Worm (Caenorhabditis elegans) whole organism, L4 larva: ENCODE data around the gene fil-1.
A peak's percentile ranks its signal among the peaks of the same experiment; 100 is the strongest.

Source experiments
- F26F4.8 ChIP-seq: fragments of 200-800 bp; sonication (Bioruptor generic); conservative IDR thresholded peaks from 2 replicates; pipeline ENCODE4 v1.3.6; 2022; ENCODE audit warnings: missing genetic modification characterization, missing compliant biosample characterization
- F49E8.2 ChIP-seq: sonication (generic microtip); optimal IDR thresholded peaks from 2 replicates; lab custom pipeline; 2016; ENCODE audit warnings: missing compliant biosample characterization, mild to moderate bottlenecking, missing genetic modification characterization, borderline replicate concordance
- Y75B8A.6 ChIP-seq: fragments of 200-800 bp; sonication (Bioruptor generic); IDR thresholded peaks from 2 replicates; pipeline ENCODE4 v1.3.6; 2022; ENCODE audit warnings: missing genetic modification reagents, missing genetic modification characterization, missing compliant biosample characterization
- aly-2 ChIP-seq: sonication (generic microtip); optimal IDR thresholded peaks from 2 replicates; lab custom pipeline; 2018; ENCODE audit warnings: missing biosample characterization, missing genetic modification characterization
- arid-1 ChIP-seq: fragments of 200-800 bp; sonication (Bioruptor generic); conservative IDR thresholded peaks from 2 replicates; pipeline ENCODE4 v1.3.6; 2022; ENCODE audit warnings: missing genetic modification reagents, missing genetic modification characterization, missing compliant biosample characterization
- ceh-28 ChIP-seq: fragments of 150-350 bp; optimal IDR thresholded peaks from 2 replicates; lab custom pipeline; 2014; ENCODE audit warnings: missing biosample characterization, missing genetic modification reagents, missing genetic modification characterization
- ces-1 ChIP-seq: fragments of 150-350 bp; sonication (generic microtip); optimal IDR thresholded peaks from 4 replicates; lab custom pipeline; 2014; ENCODE audit warnings: missing biosample characterization, missing genetic modification reagents, missing genetic modification characterization
- daf-12 ChIP-seq: fragments of 150-350 bp; optimal IDR thresholded peaks from 2 replicates; lab custom pipeline; 2014; ENCODE audit warnings: missing biosample characterization, missing genetic modification reagents, missing genetic modification characterization
- daf-16 ChIP-seq, 3 experiments: sonication (generic microtip); optimal IDR thresholded peaks; 2 replicates each; lab custom pipeline; 2016 to 2017; ENCODE audit warnings: missing genetic modification characterization in 3 of 3, missing genetic modification reagents in 3 of 3, mild to moderate bottlenecking in 2 of 3, missing compliant biosample characterization in 2 of 3, missing biosample characterization in 1 of 3, moderate library complexity in 1 of 3
- daf-19 ChIP-seq: fragments of 200-800 bp; sonication (Bioruptor generic); conservative IDR thresholded peaks from 2 replicates; pipeline ENCODE4 v1.3.6; 2022; ENCODE audit warnings: missing genetic modification characterization, missing compliant biosample characterization
- dmd-6 ChIP-seq: fragments of 200-800 bp; sonication (Bioruptor generic); IDR thresholded peaks from 2 replicates; pipeline ENCODE4 v1.3.6; 2022; ENCODE audit warnings: missing genetic modification reagents, missing genetic modification characterization, missing compliant biosample characterization
- dmd-8 ChIP-seq: fragments of 200-800 bp; sonication (Bioruptor generic); IDR thresholded peaks from 2 replicates; pipeline ENCODE4 v1.3.6; 2022; ENCODE audit warnings: missing genetic modification characterization, missing compliant biosample characterization
- dpl-1 ChIP-seq: fragments of 150-350 bp; optimal IDR thresholded peaks from 2 replicates; lab custom pipeline; 2014; ENCODE audit warnings: missing biosample characterization, missing genetic modification reagents, missing genetic modification characterization
- dve-1 ChIP-seq: sonication (generic microtip); optimal IDR thresholded peaks from 2 replicates; lab custom pipeline; 2017; ENCODE audit warnings: antibody characterized with exemption, mild to moderate bottlenecking, missing genetic modification characterization, missing compliant biosample characterization; ENCODE audit not compliant: insufficient read depth
- fkh-10 ChIP-seq: fragments of 150-350 bp; optimal IDR thresholded peaks from 2 replicates; lab custom pipeline; 2014; ENCODE audit warnings: missing biosample characterization, missing genetic modification reagents, missing genetic modification characterization
- fos-1 ChIP-seq: fragments of 150-350 bp; optimal IDR thresholded peaks from 2 replicates; lab custom pipeline; 2014; ENCODE audit warnings: missing biosample characterization, missing genetic modification characterization
- hif-1 ChIP-seq, 2 experiments: sonication (generic microtip); optimal IDR thresholded peaks; 2 replicates each; lab custom pipeline; 2016 to 2017; ENCODE audit warnings: missing compliant biosample characterization in 2 of 2, missing genetic modification characterization in 2 of 2, missing genetic modification reagents in 2 of 2, missing genotype in 2 of 2, mild to moderate bottlenecking in 1 of 2
- hlh-11 ChIP-seq: fragments of 200-800 bp; sonication (Bioruptor generic); optimal IDR thresholded peaks from 2 replicates; lab custom pipeline; 2018; ENCODE audit warnings: mild to moderate bottlenecking, missing genetic modification characterization, missing compliant biosample characterization
- hlh-30 ChIP-seq: sonication (generic microtip); optimal IDR thresholded peaks from 2 replicates; lab custom pipeline; 2017; ENCODE audit warnings: antibody characterized with exemption, mild to moderate bottlenecking, missing genetic modification characterization, missing compliant biosample characterization; ENCODE audit not compliant: insufficient read depth
- hmg-1.1 ChIP-seq: fragments of 200-800 bp; sonication (Bioruptor generic); IDR thresholded peaks from 2 replicates; pipeline ENCODE4 v1.3.6; 2022; ENCODE audit warnings: missing genetic modification reagents, missing genetic modification characterization, missing compliant biosample characterization
- lin-1 ChIP-seq: fragments of 200-800 bp; sonication (Bioruptor generic); IDR thresholded peaks from 2 replicates; pipeline ENCODE4 v1.3.6; 2022; ENCODE audit warnings: missing genetic modification reagents, missing genetic modification characterization, missing compliant biosample characterization
- lin-13 ChIP-seq: fragments of 150-350 bp; optimal IDR thresholded peaks from 2 replicates; lab custom pipeline; 2014; ENCODE audit warnings: missing biosample characterization, missing genetic modification reagents, missing genetic modification characterization
- mdl-1 ChIP-seq, 2 experiments: fragments of 150-350 bp in 1 of 2; sonication (generic microtip) in 1 of 2; optimal IDR thresholded peaks; 2 replicates each; lab custom pipeline; 2014 to 2017; ENCODE audit warnings: missing biosample characterization in 2 of 2, missing genetic modification characterization in 2 of 2
- mdt-29 ChIP-seq: fragments of 200-800 bp; sonication (Bioruptor generic); IDR thresholded peaks from 2 replicates; pipeline ENCODE4 v1.3.6; 2022; ENCODE audit warnings: missing genetic modification reagents, missing genetic modification characterization, missing compliant biosample characterization
- mxl-3 ChIP-seq: fragments of 200-800 bp; sonication (Bioruptor generic); optimal IDR thresholded peaks from 2 replicates; lab custom pipeline; 2018; ENCODE audit warnings: mild to moderate bottlenecking, missing genetic modification characterization, missing compliant biosample characterization
- nhr-10 ChIP-seq: fragments of 150-350 bp; optimal IDR thresholded peaks from 2 replicates; lab custom pipeline; 2014; ENCODE audit warnings: missing biosample characterization, missing genetic modification characterization
- nhr-11 ChIP-seq: fragments of 150-350 bp; optimal IDR thresholded peaks from 2 replicates; lab custom pipeline; 2014; ENCODE audit warnings: missing biosample characterization, missing genetic modification characterization
- nhr-25 ChIP-seq: sonication (generic microtip); optimal IDR thresholded peaks from 2 replicates; lab custom pipeline; 2017; ENCODE audit warnings: missing genetic modification characterization, mild to moderate bottlenecking, missing compliant biosample characterization, antibody characterized with exemption, moderate library complexity, borderline replicate concordance; ENCODE audit not compliant: insufficient read depth
- nhr-28 ChIP-seq: fragments of 150-350 bp; optimal IDR thresholded peaks from 2 replicates; lab custom pipeline; 2014; ENCODE audit warnings: missing biosample characterization, missing genetic modification characterization
- nhr-41 ChIP-seq: fragments of 200-800 bp; sonication (Bioruptor generic); IDR thresholded peaks from 2 replicates; pipeline ENCODE4 v1.3.6; 2022; ENCODE audit warnings: missing genetic modification reagents, missing genetic modification characterization, missing compliant biosample characterization
- nhr-6 ChIP-seq: fragments of 150-350 bp; optimal IDR thresholded peaks from 2 replicates; lab custom pipeline; 2014; ENCODE audit warnings: missing biosample characterization, missing genetic modification characterization
- nhr-76 ChIP-seq: fragments of 150-350 bp; optimal IDR thresholded peaks from 2 replicates; lab custom pipeline; 2014; ENCODE audit warnings: missing biosample characterization, missing genetic modification characterization
- php-3 ChIP-seq: fragments of 200-800 bp; sonication (Bioruptor generic); IDR thresholded peaks from 2 replicates; pipeline ENCODE4 v1.3.6; 2022; ENCODE audit warnings: missing genetic modification reagents, missing genetic modification characterization, missing compliant biosample characterization
- rbr-2 ChIP-seq: sonication (generic microtip); optimal IDR thresholded peaks from 2 replicates; lab custom pipeline; 2016; ENCODE audit warnings: missing genotype, missing genetic modification characterization, missing compliant biosample characterization
- sdz-12 ChIP-seq: fragments of 200-800 bp; sonication (Bioruptor generic); optimal IDR thresholded peaks from 2 replicates; lab custom pipeline; 2018; ENCODE audit warnings: mild to moderate bottlenecking, missing genetic modification characterization, missing compliant biosample characterization
- set-16 ChIP-seq: fragments of 200-800 bp; sonication (Bioruptor generic); IDR thresholded peaks from 2 replicates; pipeline ENCODE4 v1.3.6; 2022; ENCODE audit warnings: missing genetic modification reagents, missing genetic modification characterization, missing compliant biosample characterization
- skn-1 ChIP-seq: fragments of 150-350 bp; optimal IDR thresholded peaks from 2 replicates; lab custom pipeline; 2014; ENCODE audit warnings: missing biosample characterization, missing genetic modification characterization
- spr-1 ChIP-seq: sonication (generic microtip); optimal IDR thresholded peaks from 2 replicates; lab custom pipeline; 2016; ENCODE audit warnings: mild to moderate bottlenecking, missing genetic modification characterization, missing compliant biosample characterization
- vab-7 ChIP-seq: fragments of 200-800 bp; sonication (Bioruptor generic); IDR thresholded peaks from 2 replicates; pipeline ENCODE4 v1.3.6; 2022; ENCODE audit warnings: missing genetic modification reagents, missing genetic modification characterization, missing compliant biosample characterization
- zip-2 ChIP-seq: fragments of 150-350 bp; optimal IDR thresholded peaks from 2 replicates; lab custom pipeline; 2014; ENCODE audit warnings: missing biosample characterization, missing genetic modification characterization
- ztf-11 ChIP-seq: fragments of 150-350 bp; optimal IDR thresholded peaks from 2 replicates; lab custom pipeline; 2014; ENCODE audit warnings: missing biosample characterization, missing genetic modification characterization
- ztf-7 ChIP-seq: fragments of 150-350 bp; optimal IDR thresholded peaks from 2 replicates; lab custom pipeline; 2014; ENCODE audit warnings: missing biosample characterization, missing genetic modification characterization

Gene fil-1

ce11 chrV:14993620-14994019 is at the start of gene fil-1:
Gene fil-1 (plus strand): TSS chrV:14993838.
- TF ChIP-seq nhr-28 (tag; lab: Kevin White, UChicago) (peak; percentile 59), daf-12 (no peak), mxl-3 (GFP tag; lab: Kevin White, UChicago) (peak; percentile 52), ces-1 (GFP tag; lab: Kevin White, UChicago) (no peak), spr-1 (tag; lab: Kevin White, UChicago) (no peak), fkh-10 (no peak), F26F4.8 (GFP tag; lab: Robert Waterston, UW) (no peak), aly-2 (tag; lab: Kevin White, UChicago) (no peak), fos-1 (tag; lab: Kevin White, UChicago) (no peak), dve-1 (peak; percentile 26), lin-1 (GFP tag; lab: Robert Waterston, UW) (no peak), php-3 (no peak), nhr-41 (GFP tag; lab: Robert Waterston, UW) (no peak), daf-16 (GFP tag; optimal IDR thresholded peaks at IDR 0.05; lab: Kevin White, UChicago) (no peak), daf-16 (tag; optimal IDR thresholded peaks at IDR 0.05; lab: Kevin White, UChicago) (peak; percentile 88), nhr-11 (tag; lab: Kevin White, UChicago) (no peak), dmd-6 (GFP tag; lab: Robert Waterston, UW) (peak; percentile 65), daf-19 (GFP tag; lab: Robert Waterston, UW) (no peak), hlh-11 (peak; percentile 34)

ce11 chrV:14945124-14945523 is 48.5 kb upstream of the fil-1 start:
- TF ChIP-seq ceh-28 (tag; lab: Kevin White, UChicago): peak; percentile 53
- TF ChIP-seq set-16 (GFP tag; lab: Robert Waterston, UW): no peak

- TF ChIP-seq ceh-28 (tag; lab: Kevin White, UChicago) (peak; percentile 51), ztf-7 (tag; lab: Kevin White, UChicago) (no peak), nhr-10 (no peak), fkh-10 (no peak), daf-12 (no peak)
These were observed 47.9 kb upstream of the fil-1 start, which contains the start of gene C30G7.3 for ce11 chrV:14945697-14946096. Gene C30G7.3 (minus strand): TSS chrV:14945704.

- TF ChIP-seq aly-2 (tag; lab: Kevin White, UChicago) (no peak), php-3 (no peak), zip-2 (tag; lab: Kevin White, UChicago) (no peak), hmg-1.1 (GFP tag; lab: Robert Waterston, UW) (no peak), hlh-30 (tag; lab: Kevin White, UChicago) (no peak)
These were observed 46.6 kb upstream of the fil-1 start, which contains the start of gene C30G7.4 for ce11 chrV:14947022-14947421. Gene C30G7.4 (minus strand): TSS chrV:14947122.

ce11 chrV:14948566-14948965 is 45.1 kb upstream of the fil-1 start:
- TF ChIP-seq nhr-25 (tag; lab: Kevin White, UChicago): no peak
- no peak for TF ChIP-seq hif-1 (tag; optimal IDR thresholded peaks at IDR 0.05; lab: Kevin White, UChicago)
- TF ChIP-seq lin-13: no peak
- TF ChIP-seq rbr-2 (tag; lab: Kevin White, UChicago): peak; percentile 31
- no peak for TF ChIP-seq dpl-1 (GFP tag; lab: Kevin White, UChicago)
- TF ChIP-seq ztf-11: no peak
- TF ChIP-seq dve-1: no peak
- TF ChIP-seq nhr-6 (tag; lab: Kevin White, UChicago): peak; percentile 18
- TF ChIP-seq sdz-12 (GFP tag; lab: Kevin White, UChicago): no peak
- TF ChIP-seq fkh-10: peak; percentile 3
- TF ChIP-seq mdt-29: no peak
- peak in 1 of 2 experiments; percentile 70 for TF ChIP-seq daf-16 (GFP tag; optimal IDR thresholded peaks at IDR 0.05; lab: Kevin White, UChicago)
- no peak for TF ChIP-seq daf-16 (tag; optimal IDR thresholded peaks at IDR 0.05; lab: Kevin White, UChicago)
- no peak for TF ChIP-seq nhr-10
- TF ChIP-seq dmd-8 (GFP tag; lab: Robert Waterston, UW): no peak
- TF ChIP-seq vab-7: no peak
- TF ChIP-seq nhr-28 (tag; lab: Kevin White, UChicago): no peak
- TF ChIP-seq skn-1 (tag; lab: Kevin White, UChicago): no peak
- no peak for TF ChIP-seq Y75B8A.6
- TF ChIP-seq ceh-28 (tag; lab: Kevin White, UChicago): no peak
- TF ChIP-seq hlh-30 (tag; lab: Kevin White, UChicago): peak; percentile 61
- no peak for TF ChIP-seq F49E8.2 (tag; lab: Kevin White, UChicago)
- TF ChIP-seq arid-1 (GFP tag; lab: Robert Waterston, UW): no peak
- peak in 1 of 2 experiments; percentile 76 for TF ChIP-seq mdl-1 (tag; optimal IDR thresholded peaks at IDR 0.05; lab: Kevin White, UChicago)
- no peak for TF ChIP-seq nhr-76 (tag; lab: Kevin White, UChicago)
